Worm (Caenorhabditis elegans) whole organism, mixed stage, embryonic: Measurements from ENCODE around the gene B0252.1.

Source experiments
- ces-1 ChIP-seq: fragments of 150-350 bp; optimal IDR thresholded peaks from 2 replicates; lab custom pipeline; 2014; ENCODE audit warnings: missing biosample characterization, missing genetic modification reagents, missing genetic modification characterization
- nhr-28 ChIP-seq: fragments of 150-350 bp; optimal IDR thresholded peaks from 2 replicates; lab custom pipeline; 2014; ENCODE audit warnings: missing biosample characterization, missing genetic modification characterization
- nhr-76 ChIP-seq: sonication (generic microtip); optimal IDR thresholded peaks from 2 replicates; lab custom pipeline; 2017; ENCODE audit warnings: missing biosample characterization, missing genetic modification characterization

- TF ChIP-seq nhr-28 (tag; lab: Kevin White, UChicago) (no peak), ces-1 (GFP tag; lab: Kevin White, UChicago) (no peak), nhr-76 (tag; lab: Kevin White, UChicago) (no peak)
Measured at ce11 chrII:6888661-6889579, 30.6 kb upstream of the B0252.1 start.
